Fruit fly (Drosophila melanogaster) whole organism, adult: ENCODE data around the gene Gem2.
A peak's percentile ranks its signal among the peaks of the same experiment; 100 is the strongest.

ENCODE experiments used
- CG11617 ChIP-seq: fragments of 200-800 bp; sonication (Bioruptor generic); optimal IDR thresholded peaks from 2 replicates; lab custom pipeline; 2017; ENCODE audit warnings: mild to moderate bottlenecking, missing biosample characterization, missing genetic modification reagents, missing genetic modification characterization
- CG12768 ChIP-seq: fragments of 200-800 bp; sonication (Bioruptor generic); optimal IDR thresholded peaks from 2 replicates; lab custom pipeline; 2017; ENCODE audit warnings: missing biosample characterization, missing genetic modification characterization, mild to moderate bottlenecking, moderate library complexity, missing genetic modification reagents
- CG14711 ChIP-seq: fragments of 200-800 bp; sonication (Bioruptor generic); optimal IDR thresholded peaks from 2 replicates; lab custom pipeline; 2018; ENCODE audit warnings: missing biosample characterization, mild to moderate bottlenecking, missing genetic modification characterization, moderate library complexity
- CG1620 ChIP-seq: fragments of 200-800 bp; sonication (Bioruptor generic); optimal IDR thresholded peaks from 2 replicates; lab custom pipeline; 2016; ENCODE audit warnings: missing biosample characterization, missing genetic modification characterization
- CG33017 ChIP-seq: fragments of 200-800 bp; sonication (Bioruptor generic); optimal IDR thresholded peaks from 2 replicates; lab custom pipeline; 2018; ENCODE audit warnings: missing biosample characterization, mild to moderate bottlenecking, missing genetic modification characterization, moderate library complexity
- CG5204 ChIP-seq: fragments of 200-800 bp; sonication (Bioruptor generic); optimal IDR thresholded peaks from 2 replicates; lab custom pipeline; 2016; ENCODE audit warnings: missing biosample characterization, missing genetic modification characterization
- CG7045 ChIP-seq: fragments of 200-800 bp; sonication (Bioruptor generic); optimal IDR thresholded peaks from 2 replicates; lab custom pipeline; 2017; ENCODE audit warnings: missing biosample characterization, mild to moderate bottlenecking, missing genetic modification characterization
- CG7101 ChIP-seq: fragments of 200-800 bp; sonication (Bioruptor generic); optimal IDR thresholded peaks from 2 replicates; lab custom pipeline; 2018; ENCODE audit warnings: missing biosample characterization, mild to moderate bottlenecking, missing genetic modification characterization, moderate library complexity
- Clk ChIP-seq: fragments of 200-800 bp; sonication (Bioruptor generic); optimal IDR thresholded peaks from 2 replicates; lab custom pipeline; 2017; ENCODE audit warnings: missing biosample characterization, missing genetic modification characterization
- Crg-1 ChIP-seq: fragments of 200-800 bp; sonication (Bioruptor generic); optimal IDR thresholded peaks from 2 replicates; lab custom pipeline; 2016; ENCODE audit warnings: missing biosample characterization, missing genetic modification characterization
- Hr96 ChIP-seq: fragments of 200-800 bp; sonication (Bioruptor generic); optimal IDR thresholded peaks from 2 replicates; lab custom pipeline; 2016; ENCODE audit warnings: missing biosample characterization, missing genetic modification characterization
- Mnt ChIP-seq: fragments of 200-800 bp; sonication (Bioruptor generic); optimal IDR thresholded peaks from 2 replicates; lab custom pipeline; 2016; ENCODE audit warnings: missing biosample characterization, mild to moderate bottlenecking, missing genetic modification characterization
- bab1 ChIP-seq: fragments of 200-800 bp; sonication (Bioruptor generic); optimal IDR thresholded peaks from 3 replicates; lab custom pipeline; 2019; ENCODE audit warnings: missing biosample characterization, mild to moderate bottlenecking, missing genetic modification characterization, moderate library complexity
- cic ChIP-seq: fragments of 200-800 bp; sonication (Bioruptor generic); optimal IDR thresholded peaks from 2 replicates; lab custom pipeline; 2017; ENCODE audit warnings: missing biosample characterization, mild to moderate bottlenecking, missing genetic modification characterization, moderate library complexity
- cnc ChIP-seq, 2 experiments: fragments of >200 bp; optimal IDR thresholded peaks; 2 replicates each; lab custom pipeline; 2017
- kay ChIP-seq: fragments of 200-800 bp; sonication (Bioruptor generic); peaks from one replicate; lab custom pipeline; 2016; ENCODE audit warnings: missing biosample characterization, missing genetic modification characterization, borderline replicate concordance
- ovo ChIP-seq: fragments of 200-800 bp; sonication (Bioruptor generic); optimal IDR thresholded peaks from 2 replicates; lab custom pipeline; 2016; ENCODE audit warnings: missing biosample characterization, missing genetic modification characterization
- pad ChIP-seq: fragments of 200-800 bp; sonication (Bioruptor generic); optimal IDR thresholded peaks from 3 replicates; lab custom pipeline; 2017; ENCODE audit warnings: missing biosample characterization, missing genetic modification characterization, mild to moderate bottlenecking, moderate library complexity, missing genetic modification reagents
- tj ChIP-seq: fragments of 200-800 bp; sonication (Bioruptor generic); optimal IDR thresholded peaks from 3 replicates; lab custom pipeline; 2017; ENCODE audit warnings: missing biosample characterization, mild to moderate bottlenecking, missing genetic modification characterization, moderate library complexity
- toe ChIP-seq: fragments of 200-800 bp; sonication (Bioruptor generic); optimal IDR thresholded peaks from 2 replicates; lab custom pipeline; 2016; ENCODE audit warnings: missing biosample characterization, missing genetic modification characterization

Gene Gem2

DNA sequence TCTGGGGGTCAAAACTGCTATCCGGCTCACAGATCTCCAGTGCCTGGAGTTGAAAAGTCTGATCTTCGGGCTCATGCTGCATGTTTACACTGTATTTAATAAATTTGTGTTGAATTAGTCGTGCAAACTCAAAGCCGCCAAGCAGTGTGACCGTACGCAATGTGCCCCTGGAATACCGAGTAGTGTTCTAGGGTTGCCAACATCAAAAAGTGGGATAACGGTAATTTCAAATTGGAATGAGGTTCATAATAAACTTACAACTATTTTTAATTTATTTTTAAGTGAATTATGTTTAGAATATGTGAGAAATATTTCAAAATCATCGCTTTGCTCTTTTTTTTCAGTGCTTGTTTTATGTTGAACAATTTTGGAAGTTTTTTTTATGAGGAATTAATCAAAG, at the start of gene Gem2:
Gene Gem2 (minus strand): TSS at position 176 of the 400 bp plus-strand sequence.
- TF ChIP-seq ovo (peak; percentile 69), Clk (no peak), CG14711 (tag; lab: Kevin White, UChicago) (peak; percentile 90), tj (GFP tag; lab: Kevin White, UChicago) (no peak), CG5204 (no peak), Mnt (GFP tag; lab: Kevin White, UChicago) (no peak), CG12768 (GFP tag; lab: Kevin White, UChicago) (no peak)

DNA sequence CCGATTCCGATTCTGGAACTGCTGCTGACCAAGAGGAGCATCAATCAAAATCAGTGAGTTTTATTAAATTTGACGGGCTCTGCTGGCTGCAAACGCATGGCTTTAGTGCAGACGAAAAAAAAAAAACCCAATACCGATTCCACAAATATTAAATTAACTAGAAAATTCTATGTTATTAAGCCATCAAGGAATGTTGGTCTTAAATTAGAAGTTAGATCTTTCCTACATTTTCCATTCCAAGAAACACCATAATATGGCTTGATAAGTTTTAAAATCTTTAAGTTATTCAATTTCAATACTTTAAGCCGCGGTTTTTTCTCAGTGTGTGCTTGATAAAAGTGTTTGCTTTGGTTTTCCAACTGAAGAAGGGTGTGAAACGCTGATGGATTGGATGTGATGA, 47.0 kb upstream of the Gem2 start:
- TF ChIP-seq tj (GFP tag; lab: Kevin White, UChicago) (no peak), CG7045 (GFP tag; lab: Kevin White, UChicago) (no peak), CG1620 (no peak), kay (no peak), toe (GFP tag; lab: Kevin White, UChicago) (no peak), bab1 (GFP tag; lab: Kevin White, UChicago) (no peak), CG5204 (no peak), Crg-1 (GFP tag; lab: Kevin White, UChicago) (no peak), Mnt (GFP tag; lab: Kevin White, UChicago) (no peak), cic (GFP tag; lab: Kevin White, UChicago) (no peak), CG14711 (tag; lab: Kevin White, UChicago) (no peak), cnc (optimal IDR thresholded peaks at IDR 0.05; lab: Kevin White, UChicago) (no peak)

DNA sequence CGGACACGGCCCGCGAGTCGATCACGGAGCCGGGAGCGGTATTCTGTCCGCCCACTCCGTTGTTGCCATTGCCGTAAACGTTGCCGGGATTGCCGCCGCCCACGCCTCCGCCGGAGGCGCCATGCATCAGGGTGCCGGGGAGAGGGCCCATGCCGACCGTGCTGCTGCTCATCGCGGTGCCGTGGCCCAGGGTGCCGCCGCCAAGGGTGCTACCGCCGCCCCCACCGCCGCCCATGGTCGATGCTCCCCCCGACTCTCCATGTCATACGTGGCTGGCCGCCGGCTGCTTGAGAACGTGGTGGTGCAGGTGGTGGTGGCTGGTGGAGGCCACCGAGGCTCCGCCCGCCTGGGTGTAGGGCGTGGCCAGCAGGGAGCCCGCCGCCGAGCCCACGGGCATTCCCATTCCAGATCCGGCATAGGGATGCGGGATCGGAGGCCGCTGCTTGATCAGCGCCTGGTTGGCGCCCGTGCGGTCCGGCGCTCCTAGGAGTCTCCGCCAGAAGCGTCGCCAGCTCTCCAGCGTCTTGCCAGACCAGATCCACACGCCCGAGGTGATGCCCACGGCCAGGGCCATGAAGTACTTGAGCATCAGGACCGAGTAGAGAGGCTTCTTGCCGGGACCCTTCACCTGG, 43.9 kb upstream of the Gem2 start:
- TF ChIP-seq ovo (no peak), CG1620 (no peak), toe (GFP tag; lab: Kevin White, UChicago) (no peak), Hr96 (GFP tag; lab: Kevin White, UChicago) (no peak), Crg-1 (GFP tag; lab: Kevin White, UChicago) (no peak), CG5204 (no peak), tj (GFP tag; lab: Kevin White, UChicago) (no peak)

DNA sequence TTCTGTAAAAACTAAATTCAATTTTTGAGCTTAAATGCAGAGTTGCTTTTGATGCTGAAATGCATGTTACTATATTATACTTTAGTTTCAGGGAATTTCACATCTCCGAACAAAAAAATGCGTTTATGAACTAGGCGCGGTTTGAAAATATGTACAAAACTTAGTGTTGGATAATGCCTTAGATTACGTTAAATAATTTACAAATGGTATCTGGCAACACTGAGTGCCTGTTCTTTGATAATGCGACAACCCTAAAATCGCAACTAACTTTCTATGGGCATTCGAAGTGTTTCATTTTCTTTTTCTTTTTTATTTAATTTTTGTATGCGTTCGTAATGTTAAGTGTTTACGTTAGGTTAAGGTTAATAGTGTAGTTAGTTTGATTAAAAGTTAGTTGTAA, 42.4 kb upstream of the Gem2 start:
- no peak for TF ChIP-seq kay
- TF ChIP-seq cic (GFP tag; lab: Kevin White, UChicago), result no peak
- no peak for TF ChIP-seq CG7045 (GFP tag; lab: Kevin White, UChicago)
- no peak for TF ChIP-seq tj (GFP tag; lab: Kevin White, UChicago)
- no peak for TF ChIP-seq bab1 (GFP tag; lab: Kevin White, UChicago)
- TF ChIP-seq Crg-1 (GFP tag; lab: Kevin White, UChicago), result no peak
- no peak for TF ChIP-seq CG5204
- no peak for TF ChIP-seq CG7101 (tag; lab: Kevin White, UChicago)
- TF ChIP-seq ovo, result no peak
- no peak for TF ChIP-seq CG12768 (GFP tag; lab: Kevin White, UChicago)
- TF ChIP-seq Clk, result no peak
- TF ChIP-seq CG1620, result no peak

DNA sequence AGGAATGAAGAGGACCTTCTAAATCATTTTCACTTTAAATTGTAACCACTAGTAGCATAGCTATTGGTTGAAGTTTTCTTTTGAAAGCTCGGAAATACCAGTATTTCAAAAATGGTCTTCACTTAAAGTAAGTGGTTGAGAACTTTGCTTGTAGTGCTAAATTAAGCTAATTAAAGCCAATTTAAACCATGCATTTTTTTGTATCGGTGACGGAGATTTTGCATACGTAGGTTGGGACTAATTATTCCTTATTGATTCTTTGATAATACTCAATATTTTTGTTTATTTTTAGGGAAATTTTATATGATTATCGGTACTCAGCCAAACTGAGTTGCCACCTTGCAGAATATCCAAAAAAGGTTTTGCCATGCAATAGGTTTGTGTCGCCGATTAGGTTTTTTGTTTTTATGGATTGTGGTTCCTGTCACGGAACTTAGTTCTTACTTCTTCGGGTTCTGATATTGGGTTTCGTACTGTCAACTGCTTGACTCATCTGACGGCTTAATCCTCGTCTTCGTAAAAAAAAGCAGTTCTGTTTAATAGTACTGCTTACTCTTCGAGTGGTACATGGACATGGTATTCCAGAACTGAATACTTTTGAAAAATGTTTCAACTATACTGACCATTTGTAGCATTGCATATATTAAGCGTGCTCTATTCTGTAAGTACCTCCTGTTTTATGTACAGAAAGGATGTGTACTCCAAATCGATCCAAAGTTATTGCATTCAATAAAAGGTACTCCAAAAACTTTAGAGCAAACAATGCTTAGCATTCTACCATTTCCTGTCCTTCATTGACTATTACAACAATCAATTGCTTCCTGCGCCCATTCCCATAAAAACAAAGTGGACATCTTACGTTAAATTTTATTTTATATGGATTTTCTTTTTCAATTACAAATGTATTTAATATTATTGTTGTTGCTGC, 40.2 kb upstream of the Gem2 start:
- TF ChIP-seq CG7045 (GFP tag; lab: Kevin White, UChicago), result no peak
- peak; percentile 72 for TF ChIP-seq kay
- TF ChIP-seq cnc (optimal IDR thresholded peaks at IDR 0.05; lab: Kevin White, UChicago), result no peak
- no peak for TF ChIP-seq Mnt (GFP tag; lab: Kevin White, UChicago)
- TF ChIP-seq Clk, result no peak
- no peak for TF ChIP-seq ovo
- TF ChIP-seq bab1 (GFP tag; lab: Kevin White, UChicago), result no peak
- no peak for TF ChIP-seq CG11617 (GFP tag; lab: Kevin White, UChicago)
- TF ChIP-seq CG7101 (tag; lab: Kevin White, UChicago), result no peak

DNA sequence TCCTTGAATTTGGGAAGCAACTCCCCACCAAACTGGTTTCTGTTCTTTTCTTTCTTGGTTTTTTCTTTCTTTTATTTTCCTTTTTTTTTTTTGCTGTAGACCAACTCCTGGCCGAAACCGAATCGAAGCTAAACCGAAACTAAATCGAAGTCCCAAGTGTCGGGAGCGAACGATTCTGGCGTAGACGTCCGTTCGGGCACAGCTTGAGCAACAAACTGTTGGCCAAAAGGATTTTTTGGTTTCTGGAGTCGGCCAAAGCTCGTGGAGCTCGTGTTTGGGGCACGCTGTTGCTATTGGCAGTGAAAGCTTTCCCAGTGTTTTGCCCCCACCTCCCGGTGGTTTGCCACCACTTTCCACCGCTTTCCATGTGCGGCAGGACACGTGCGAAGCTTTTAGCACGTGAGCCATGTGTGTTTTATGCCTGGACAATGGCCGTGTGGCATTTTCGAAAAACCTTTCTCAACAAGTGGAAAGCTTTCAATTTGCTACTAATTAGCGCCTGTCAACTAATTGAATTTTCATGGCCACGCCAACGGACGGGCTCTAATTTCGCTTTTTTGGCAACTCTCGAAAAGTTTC, 38.9 kb upstream of the Gem2 start, which contains the start of gene CG14082:
Gene CG14082 (minus strand): TSS at position 51 of the 579 bp plus-strand sequence.
- TF ChIP-seq bab1 (GFP tag; lab: Kevin White, UChicago), result no peak
- TF ChIP-seq Mnt (GFP tag; lab: Kevin White, UChicago), result peak; percentile 38

DNA sequence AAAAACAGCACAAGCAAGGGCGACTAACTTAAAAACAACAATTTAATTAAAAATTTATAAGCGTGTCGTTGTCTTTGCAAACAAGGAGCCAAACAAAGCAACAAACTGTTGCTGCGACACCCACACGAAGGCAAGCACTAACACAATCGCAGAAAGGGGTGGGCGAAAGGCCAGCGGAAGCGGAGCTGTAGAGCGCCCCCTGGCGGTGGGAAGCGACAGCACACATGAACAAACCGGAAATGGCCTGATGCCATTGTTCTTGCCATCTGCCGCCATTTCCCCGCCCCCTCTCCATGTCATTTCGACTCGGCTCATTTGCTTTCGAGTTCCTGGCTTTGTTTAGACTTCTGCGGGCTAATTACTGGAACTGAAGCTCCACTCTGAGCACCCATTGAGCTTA, 32.4 kb upstream of the Gem2 start:
- TF ChIP-seq cnc (optimal IDR thresholded peaks at IDR 0.05; lab: Kevin White, UChicago) (no peak), Hr96 (GFP tag; lab: Kevin White, UChicago) (no peak), CG12768 (GFP tag; lab: Kevin White, UChicago) (no peak), Clk (no peak), kay (no peak), ovo (no peak), Mnt (GFP tag; lab: Kevin White, UChicago) (no peak), toe (GFP tag; lab: Kevin White, UChicago) (no peak), bab1 (GFP tag; lab: Kevin White, UChicago) (no peak), pad (GFP tag; lab: Kevin White, UChicago) (no peak), CG33017 (tag; lab: Kevin White, UChicago) (no peak), CG5204 (no peak), Crg-1 (GFP tag; lab: Kevin White, UChicago) (no peak), tj (GFP tag; lab: Kevin White, UChicago) (no peak), CG14711 (tag; lab: Kevin White, UChicago) (no peak), cic (GFP tag; lab: Kevin White, UChicago) (no peak), CG1620 (no peak)
